Worm (Caenorhabditis elegans) whole organism, L2 larva: ENCODE measurements around the gene M57.2.

Experiments
- C34F6.9 ChIP-seq: fragments of 150-350 bp; optimal IDR thresholded peaks from 2 replicates; lab custom pipeline; 2014; ENCODE audit warnings: missing biosample characterization, missing genetic modification characterization
- F13H6.1 ChIP-seq: sonication (generic microtip); optimal IDR thresholded peaks from 2 replicates; lab custom pipeline; 2016; ENCODE audit warnings: missing genetic modification characterization, missing compliant biosample characterization
- Y55F3AM.14 ChIP-seq: fragments of 200-800 bp; sonication (Bioruptor generic); optimal IDR thresholded peaks from 2 replicates; lab custom pipeline; 2018; ENCODE audit warnings: mild to moderate bottlenecking, missing genetic modification characterization, missing compliant biosample characterization
- ZK546.5 ChIP-seq: sonication (generic microtip); optimal IDR thresholded peaks from 2 replicates; lab custom pipeline; 2017; ENCODE audit warnings: missing biosample characterization, missing genetic modification characterization
- aly-2 ChIP-seq: fragments of 150-350 bp; optimal IDR thresholded peaks from 2 replicates; lab custom pipeline; 2014; ENCODE audit warnings: missing biosample characterization, missing genetic modification characterization
- ama-1 ChIP-seq: fragments of 150-350 bp; optimal IDR thresholded peaks from 2 replicates; lab custom pipeline; 2018; ENCODE audit warnings: inconsistent platforms
- ceh-16 ChIP-seq: fragments of 150-350 bp; optimal IDR thresholded peaks from 2 replicates; lab custom pipeline; 2014; ENCODE audit warnings: missing biosample characterization, missing genetic modification characterization
- ceh-82 ChIP-seq: fragments of 150-350 bp; optimal IDR thresholded peaks from 2 replicates; lab custom pipeline; 2014; ENCODE audit warnings: missing biosample characterization, missing genetic modification characterization
- dmd-4 ChIP-seq: sonication (generic microtip); optimal IDR thresholded peaks from 2 replicates; lab custom pipeline; 2017; ENCODE audit warnings: missing biosample characterization, missing genetic modification characterization
- egl-27 ChIP-seq: sonication (generic microtip); optimal IDR thresholded peaks from 3 replicates; lab custom pipeline; 2017; ENCODE audit warnings: missing biosample characterization, missing genetic modification reagents, missing genetic modification characterization
- elt-1 ChIP-seq: fragments of 150-350 bp; optimal IDR thresholded peaks from 2 replicates; lab custom pipeline; 2014; ENCODE audit warnings: missing biosample characterization, missing genetic modification characterization
- elt-3 ChIP-seq: sonication (generic microtip); optimal IDR thresholded peaks from 2 replicates; lab custom pipeline; 2017; ENCODE audit warnings: missing biosample characterization, missing genetic modification characterization
- gmeb-1 ChIP-seq: fragments of 150-350 bp; optimal IDR thresholded peaks from 2 replicates; lab custom pipeline; 2014; ENCODE audit warnings: missing biosample characterization, missing genetic modification characterization
- lin-11 ChIP-seq: fragments of 150-350 bp; sonication (generic microtip); optimal IDR thresholded peaks from 2 replicates; lab custom pipeline; 2014; ENCODE audit warnings: missing biosample characterization, missing genetic modification characterization, inconsistent platforms, mixed read lengths
- lin-39 ChIP-seq: fragments of 150-350 bp; optimal IDR thresholded peaks from 2 replicates; lab custom pipeline; 2014; ENCODE audit warnings: missing biosample characterization, missing genetic modification reagents, missing genetic modification characterization
- lsy-2 ChIP-seq, 2 experiments: fragments of 150-350 bp in 1 of 2; sonication (generic microtip) in 1 of 2; optimal IDR thresholded peaks; 2 replicates each; lab custom pipeline; 2014 to 2017; ENCODE audit warnings: missing biosample characterization in 2 of 2, missing genetic modification characterization in 2 of 2
- mab-5 ChIP-seq: fragments of 150-350 bp; optimal IDR thresholded peaks from 2 replicates; lab custom pipeline; 2014; ENCODE audit warnings: missing biosample characterization, missing genetic modification characterization
- mbf-1 ChIP-seq: sonication (generic microtip); optimal IDR thresholded peaks from 2 replicates; lab custom pipeline; 2017; ENCODE audit warnings: missing biosample characterization, missing genetic modification characterization
- mdl-1 ChIP-seq, 2 experiments: fragments of 150-350 bp in 1 of 2; sonication (generic microtip) in 1 of 2; optimal IDR thresholded peaks; 2 replicates each; lab custom pipeline; 2017; ENCODE audit warnings: missing biosample characterization in 2 of 2, missing genetic modification characterization in 2 of 2
- nhr-10 ChIP-seq: sonication (generic microtip); optimal IDR thresholded peaks from 2 replicates; lab custom pipeline; 2017; ENCODE audit warnings: missing biosample characterization, missing genetic modification characterization
- nhr-11 ChIP-seq: fragments of 150-350 bp; optimal IDR thresholded peaks from 2 replicates; lab custom pipeline; 2014; ENCODE audit warnings: missing biosample characterization, missing genetic modification characterization
- nhr-129 ChIP-seq: fragments of 150-350 bp; optimal IDR thresholded peaks from 2 replicates; lab custom pipeline; 2014; ENCODE audit warnings: missing biosample characterization, missing genetic modification characterization
- nhr-237 ChIP-seq: fragments of 150-350 bp; optimal IDR thresholded peaks from 2 replicates; lab custom pipeline; 2014; ENCODE audit warnings: missing biosample characterization, missing genetic modification characterization
- nhr-25 ChIP-seq: fragments of 150-350 bp; sonication (generic microtip); optimal IDR thresholded peaks from 3 replicates; lab custom pipeline; 2014; ENCODE audit warnings: missing biosample characterization, missing genetic modification characterization
- nhr-6 ChIP-seq: fragments of 150-350 bp; optimal IDR thresholded peaks from 2 replicates; lab custom pipeline; 2014; ENCODE audit warnings: missing biosample characterization, missing genetic modification characterization
- nhr-77 ChIP-seq: fragments of 150-350 bp; optimal IDR thresholded peaks from 2 replicates; lab custom pipeline; 2014; ENCODE audit warnings: missing biosample characterization, missing genetic modification characterization
- peb-1 ChIP-seq: fragments of 150-350 bp; optimal IDR thresholded peaks from 2 replicates; lab custom pipeline; 2014; ENCODE audit warnings: missing biosample characterization, missing genetic modification characterization
- sem-4 ChIP-seq: fragments of 150-350 bp; optimal IDR thresholded peaks from 2 replicates; lab custom pipeline; 2014; ENCODE audit warnings: missing biosample characterization, missing genetic modification reagents, missing genetic modification characterization
- sma-3 ChIP-seq: sonication (generic microtip); optimal IDR thresholded peaks from 2 replicates; lab custom pipeline; 2016; ENCODE audit warnings: missing genetic modification reagents, missing genetic modification characterization, missing compliant biosample characterization
- snpc-4 ChIP-seq: fragments of 150-350 bp; optimal IDR thresholded peaks from 2 replicates; lab custom pipeline; 2014; ENCODE audit warnings: missing biosample characterization, missing genetic modification characterization
- unc-39 ChIP-seq: fragments of 150-350 bp; optimal IDR thresholded peaks from 2 replicates; lab custom pipeline; 2014; ENCODE audit warnings: missing biosample characterization, missing genetic modification characterization
- unc-55 ChIP-seq: fragments of 150-350 bp; sonication (generic microtip); optimal IDR thresholded peaks from 3 replicates; lab custom pipeline; 2014; ENCODE audit warnings: missing biosample characterization, missing genetic modification reagents, missing genetic modification characterization
- unc-62 ChIP-seq: fragments of 150-350 bp; optimal IDR thresholded peaks from 2 replicates; lab custom pipeline; 2014; ENCODE audit warnings: missing biosample characterization, missing genetic modification reagents, missing genetic modification characterization
- zag-1 ChIP-seq: fragments of 150-350 bp; optimal IDR thresholded peaks from 2 replicates; lab custom pipeline; 2014; ENCODE audit warnings: missing biosample characterization, missing genetic modification characterization
- ztf-1 ChIP-seq: fragments of 200-800 bp; sonication (Bioruptor generic); conservative IDR thresholded peaks from 2 replicates; pipeline ENCODE4 v1.3.6; 2022; ENCODE audit warnings: missing genetic modification characterization, missing compliant biosample characterization
- ztf-11 ChIP-seq: sonication (generic microtip); optimal IDR thresholded peaks from 2 replicates; lab custom pipeline; 2017; ENCODE audit warnings: missing biosample characterization, missing genetic modification characterization
- ztf-4 ChIP-seq: fragments of 150-350 bp; optimal IDR thresholded peaks from 2 replicates; lab custom pipeline; 2014; ENCODE audit warnings: missing biosample characterization, missing genetic modification characterization

Gene M57.2

ce11 chrIV:3526144-3526797, 883 bp upstream of the M57.2 start:
- TF ChIP-seq ztf-1 (GFP tag; lab: Robert Waterston, UW) = no peak
- TF ChIP-seq lsy-2 (tag; optimal IDR thresholded peaks at IDR 0.05; lab: Kevin White, UChicago) = peak in 1 of 2 experiments; percentile 8
- no peak for TF ChIP-seq ztf-4 (tag; lab: Kevin White, UChicago)
- no peak for TF ChIP-seq elt-3 (tag; lab: Kevin White, UChicago)
- no peak for TF ChIP-seq F13H6.1 (tag; lab: Kevin White, UChicago)
- no peak for TF ChIP-seq nhr-11 (tag; lab: Kevin White, UChicago)
- no peak for TF ChIP-seq nhr-25 (tag; lab: Kevin White, UChicago)
- no peak for TF ChIP-seq gmeb-1 (tag; lab: Kevin White, UChicago)
- TF ChIP-seq unc-55 (GFP tag; lab: Kevin White, UChicago) = peak; percentile 6

- TF ChIP-seq aly-2 (tag; lab: Kevin White, UChicago) (no peak), nhr-77 (tag; lab: Kevin White, UChicago) (no peak), nhr-6 (tag; lab: Kevin White, UChicago) (no peak), mab-5 (tag; lab: Kevin White, UChicago) (no peak), sma-3 (no peak), nhr-25 (tag; lab: Kevin White, UChicago) (no peak), F13H6.1 (tag; lab: Kevin White, UChicago) (no peak), Y55F3AM.14 (GFP tag; lab: Kevin White, UChicago) (no peak), zag-1 (tag; lab: Kevin White, UChicago) (no peak)
- TF ChIP-seq, all 48 proteins: peak for 0
Observed at ce11 chrIV:3527878-3528277, 724 bp downstream of the M57.2 start.

ce11 chrIV:3531535-3531934, 4.4 kb downstream of the M57.2 start:
- TF ChIP-seq nhr-237 (tag; lab: Kevin White, UChicago) (no peak), mdl-1 (tag; optimal IDR thresholded peaks at IDR 0.05; lab: Kevin White, UChicago) (no peak)
- TF ChIP-seq, all 48 proteins: peak for 0

- TF ChIP-seq Y55F3AM.14 (GFP tag; lab: Kevin White, UChicago) = no peak
- no peak for TF ChIP-seq unc-62 (GFP tag; lab: Kevin White, UChicago)
- TF ChIP-seq unc-39 (tag; lab: Kevin White, UChicago) = no peak
- TF ChIP-seq nhr-10 (tag; lab: Kevin White, UChicago) = no peak
- no peak for TF ChIP-seq sma-3
- TF ChIP-seq ztf-1 (GFP tag; lab: Robert Waterston, UW) = no peak
- TF ChIP-seq elt-3 (tag; lab: Kevin White, UChicago) = no peak
- no peak for TF ChIP-seq unc-55 (GFP tag; lab: Kevin White, UChicago)
- no peak for TF ChIP-seq dmd-4
- TF ChIP-seq aly-2 (tag; lab: Kevin White, UChicago) = no peak
- TF ChIP-seq mdl-1 (tag; optimal IDR thresholded peaks at IDR 0.05; lab: Kevin White, UChicago) = no peak
- TF ChIP-seq ceh-82 (tag; lab: Kevin White, UChicago) = no peak
Observed at ce11 chrIV:3532167-3532566, 5.0 kb downstream of the M57.2 start, which contains the start of gene M57.1. TSS of gene M57.1 (plus strand) at chrIV:3532467.

ce11 chrIV:3532989-3533388, 5.8 kb downstream of the M57.2 start:
- TF ChIP-seq sma-3 = no peak
- no peak for TF ChIP-seq nhr-25 (tag; lab: Kevin White, UChicago)
- no peak for TF ChIP-seq elt-1 (tag; lab: Kevin White, UChicago)
- no peak for TF ChIP-seq ama-1 (lab: Kevin White, UChicago)
- no peak for TF ChIP-seq mab-5 (tag; lab: Kevin White, UChicago)
- no peak for TF ChIP-seq F13H6.1 (tag; lab: Kevin White, UChicago)
- no peak for TF ChIP-seq unc-39 (tag; lab: Kevin White, UChicago)
- no peak for TF ChIP-seq gmeb-1 (tag; lab: Kevin White, UChicago)
- no peak for TF ChIP-seq snpc-4 (tag; lab: Kevin White, UChicago)
- TF ChIP-seq ztf-11 (tag; lab: Kevin White, UChicago) = no peak
- no peak for TF ChIP-seq mbf-1 (tag; lab: Kevin White, UChicago)
- no peak for TF ChIP-seq ceh-16 (tag; lab: Kevin White, UChicago)
- no peak for TF ChIP-seq ceh-82 (tag; lab: Kevin White, UChicago)
- no peak for TF ChIP-seq lin-11 (tag; lab: Kevin White, UChicago)
- no peak for TF ChIP-seq ZK546.5 (tag; lab: Kevin White, UChicago)
- TF ChIP-seq nhr-10 (tag; lab: Kevin White, UChicago) = no peak
- no peak for TF ChIP-seq peb-1 (tag; lab: Kevin White, UChicago)
- TF ChIP-seq Y55F3AM.14 (GFP tag; lab: Kevin White, UChicago) = no peak
- TF ChIP-seq zag-1 (tag; lab: Kevin White, UChicago) = no peak
- TF ChIP-seq unc-55 (GFP tag; lab: Kevin White, UChicago) = peak; percentile 61
- no peak for TF ChIP-seq egl-27 (tag; lab: Kevin White, UChicago)
- no peak for TF ChIP-seq unc-62 (GFP tag; lab: Kevin White, UChicago)
- no peak for TF ChIP-seq nhr-237 (tag; lab: Kevin White, UChicago)
- TF ChIP-seq nhr-129 = peak; percentile 5
- no peak for TF ChIP-seq lin-39 (tag; lab: Kevin White, UChicago)
- TF ChIP-seq dmd-4 = no peak
- TF ChIP-seq lsy-2 (tag; optimal IDR thresholded peaks at IDR 0.05; lab: Kevin White, UChicago) = peak in 1 of 2 experiments; percentile 57
- no peak for TF ChIP-seq nhr-11 (tag; lab: Kevin White, UChicago)
- TF ChIP-seq nhr-77 (tag; lab: Kevin White, UChicago) = no peak
- TF ChIP-seq sem-4 (tag; lab: Kevin White, UChicago) = no peak
- peak; percentile 27 for TF ChIP-seq C34F6.9 (tag; lab: Kevin White, UChicago)
